Worm (Caenorhabditis elegans) whole organism, L4/young adult: ENCODE measurements around the gene frm-3.

Experiments
- W03F9.2 ChIP-seq: fragments of 150-350 bp; optimal IDR thresholded peaks from 2 replicates; lab custom pipeline; 2014; ENCODE audit warnings: missing biosample characterization, missing genetic modification characterization
- dao-5 ChIP-seq: sonication (generic microtip); optimal IDR thresholded peaks from 2 replicates; lab custom pipeline; 2016; ENCODE audit warnings: missing genotype, missing genetic modification characterization, moderate library complexity, missing compliant biosample characterization
- him-1 ChIP-seq: sonication (generic microtip); optimal IDR thresholded peaks from 2 replicates; lab custom pipeline; 2016; ENCODE audit warnings: missing genotype, missing genetic modification reagents, missing genetic modification characterization, missing compliant biosample characterization

DNA sequence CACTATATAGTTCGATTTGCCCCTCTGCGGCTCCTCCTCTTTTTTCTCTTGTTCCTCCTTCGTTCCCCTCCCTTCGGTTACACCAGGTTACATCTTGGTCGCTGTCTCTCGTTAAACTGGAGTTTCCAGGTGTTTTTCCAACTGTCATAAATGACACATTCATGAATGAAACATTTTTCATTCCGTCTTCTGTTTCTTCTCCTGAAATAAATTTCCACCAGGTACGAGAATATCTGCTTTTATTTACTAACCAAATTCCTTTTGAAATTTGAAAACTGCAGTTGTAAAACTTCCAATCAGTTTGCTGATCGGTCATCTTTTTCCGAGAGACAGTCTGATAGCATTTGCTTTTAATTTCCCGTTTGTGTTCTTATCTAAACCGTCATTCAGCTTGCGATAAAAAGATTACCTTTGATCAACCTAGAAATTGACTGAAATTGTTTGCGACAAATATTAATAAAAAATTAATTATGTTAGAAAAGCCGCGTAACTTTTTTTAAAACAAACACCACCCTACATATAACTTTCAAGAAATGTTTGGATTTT is 16.0 kb upstream of the frm-3 start, which contains the start of gene C35C5.10:
- no peak for TF ChIP-seq dao-5
- no peak for TF ChIP-seq him-1
- TF ChIP-seq W03F9.2: no peak
